Fruit fly (Drosophila melanogaster): ENCODE data around the gene ru.
A peak's percentile ranks its signal among the peaks of the same experiment; 100 is the strongest.

The ru gene

dm6 chr3L:1349942-1350923, 20.2 kb upstream of the ru start:
- TF ChIP-seq CG7045 (GFP tag; optimal IDR thresholded peaks at IDR 0.05) (peak; percentile 8), CG11617 (GFP tag; optimal IDR thresholded peaks at IDR 0.05) (peak; percentile 35), CG5204 (GFP tag; optimal IDR thresholded peaks at IDR 0.05) (no peak), toe (GFP tag; optimal IDR thresholded peaks at IDR 0.05) (peak; percentile 74), ovo (GFP tag; optimal IDR thresholded peaks at IDR 0.05) (peak; percentile 39), kay (GFP tag; ENCODE audit: borderline replicate concordance) (no peak), CG14711 (tag; optimal IDR thresholded peaks at IDR 0.05) (peak; percentile 41), bab1 (GFP tag; optimal IDR thresholded peaks at IDR 0.05) (peak; percentile 53), CG33017 (tag; optimal IDR thresholded peaks at IDR 0.05) (no peak), Crg-1 (GFP tag; optimal IDR thresholded peaks at IDR 0.05) (no peak), CG7101 (tag; optimal IDR thresholded peaks at IDR 0.05) (peak; percentile 43), cic (GFP tag; optimal IDR thresholded peaks at IDR 0.05) (no peak), tj (GFP tag; optimal IDR thresholded peaks at IDR 0.05) (peak; percentile 81), Hr96 (GFP tag; optimal IDR thresholded peaks at IDR 0.05) (no peak), CG12768 (GFP tag; optimal IDR thresholded peaks at IDR 0.05) (no peak), Clk (GFP tag; optimal IDR thresholded peaks at IDR 0.05) (peak; percentile 33), pad (GFP tag; optimal IDR thresholded peaks at IDR 0.05) (peak; percentile 77), cnc (optimal IDR thresholded peaks at IDR 0.05) (no peak), Mnt (GFP tag; optimal IDR thresholded peaks at IDR 0.05) (no peak), CG1620 (GFP tag; optimal IDR thresholded peaks at IDR 0.05) (peak; percentile 64)

dm6 chr3L:1350924-1351215, 19.6 kb upstream of the ru start, which contains the start of gene CG9166:
CG9166 (plus strand) TSS chr3L:1351116.
- no peak for TF ChIP-seq CG7045 (GFP tag; optimal IDR thresholded peaks at IDR 0.05)
- TF ChIP-seq pad (GFP tag; optimal IDR thresholded peaks at IDR 0.05): no peak
- no peak for TF ChIP-seq CG12768 (GFP tag; optimal IDR thresholded peaks at IDR 0.05)
- no peak for TF ChIP-seq kay (GFP tag; ENCODE audit: borderline replicate concordance)
- TF ChIP-seq CG11617 (GFP tag; optimal IDR thresholded peaks at IDR 0.05): no peak
- no peak for TF ChIP-seq CG14711 (tag; optimal IDR thresholded peaks at IDR 0.05)
- TF ChIP-seq CG7101 (tag; optimal IDR thresholded peaks at IDR 0.05): no peak
- TF ChIP-seq CG5204 (GFP tag; optimal IDR thresholded peaks at IDR 0.05): no peak
- TF ChIP-seq toe (GFP tag; optimal IDR thresholded peaks at IDR 0.05): no peak
- TF ChIP-seq Hr96 (GFP tag; optimal IDR thresholded peaks at IDR 0.05): no peak
- no peak for TF ChIP-seq cic (GFP tag; optimal IDR thresholded peaks at IDR 0.05)
- no peak for TF ChIP-seq tj (GFP tag; optimal IDR thresholded peaks at IDR 0.05)
- no peak for TF ChIP-seq Mnt (GFP tag; optimal IDR thresholded peaks at IDR 0.05)
- no peak for TF ChIP-seq ovo (GFP tag; optimal IDR thresholded peaks at IDR 0.05)
- no peak for TF ChIP-seq bab1 (GFP tag; optimal IDR thresholded peaks at IDR 0.05)
- no peak for TF ChIP-seq CG33017 (tag; optimal IDR thresholded peaks at IDR 0.05)
- TF ChIP-seq Clk (GFP tag; optimal IDR thresholded peaks at IDR 0.05): no peak
- TF ChIP-seq cnc (optimal IDR thresholded peaks at IDR 0.05): no peak
- TF ChIP-seq CG1620 (GFP tag; optimal IDR thresholded peaks at IDR 0.05): no peak
- no peak for TF ChIP-seq Crg-1 (GFP tag; optimal IDR thresholded peaks at IDR 0.05)

dm6 chr3L:1352065-1352464, 18.4 kb upstream of the ru start:
- TF ChIP-seq CG12768 (GFP tag; optimal IDR thresholded peaks at IDR 0.05) (no peak), bab1 (GFP tag; optimal IDR thresholded peaks at IDR 0.05) (peak; percentile 67), Hr96 (GFP tag; optimal IDR thresholded peaks at IDR 0.05) (no peak), CG7045 (GFP tag; optimal IDR thresholded peaks at IDR 0.05) (no peak), tj (GFP tag; optimal IDR thresholded peaks at IDR 0.05) (no peak), Crg-1 (GFP tag; optimal IDR thresholded peaks at IDR 0.05) (peak; percentile 27), CG7101 (tag; optimal IDR thresholded peaks at IDR 0.05) (peak; percentile 13), Clk (GFP tag; optimal IDR thresholded peaks at IDR 0.05) (no peak), CG33017 (tag; optimal IDR thresholded peaks at IDR 0.05) (no peak), pad (GFP tag; optimal IDR thresholded peaks at IDR 0.05) (no peak), Mnt (GFP tag; optimal IDR thresholded peaks at IDR 0.05) (peak; percentile 20), kay (GFP tag; ENCODE audit: borderline replicate concordance) (no peak), toe (GFP tag; optimal IDR thresholded peaks at IDR 0.05) (no peak), cnc (optimal IDR thresholded peaks at IDR 0.05) (no peak), CG1620 (GFP tag; optimal IDR thresholded peaks at IDR 0.05) (peak; percentile 48), CG5204 (GFP tag; optimal IDR thresholded peaks at IDR 0.05) (no peak), CG11617 (GFP tag; optimal IDR thresholded peaks at IDR 0.05) (peak; percentile 37), CG14711 (tag; optimal IDR thresholded peaks at IDR 0.05) (no peak), ovo (GFP tag; optimal IDR thresholded peaks at IDR 0.05) (peak; percentile 76)

dm6 chr3L:1354214-1354613, 16.2 kb upstream of the ru start:
- TF ChIP-seq CG1620 (GFP tag; optimal IDR thresholded peaks at IDR 0.05): no peak
- TF ChIP-seq Crg-1 (GFP tag; optimal IDR thresholded peaks at IDR 0.05): no peak
- no peak for TF ChIP-seq CG12768 (GFP tag; optimal IDR thresholded peaks at IDR 0.05)
- no peak for TF ChIP-seq Clk (GFP tag; optimal IDR thresholded peaks at IDR 0.05)
- TF ChIP-seq CG11617 (GFP tag; optimal IDR thresholded peaks at IDR 0.05): no peak
- no peak for TF ChIP-seq bab1 (GFP tag; optimal IDR thresholded peaks at IDR 0.05)
- no peak for TF ChIP-seq CG7101 (tag; optimal IDR thresholded peaks at IDR 0.05)
- TF ChIP-seq CG14711 (tag; optimal IDR thresholded peaks at IDR 0.05): no peak
- no peak for TF ChIP-seq Hr96 (GFP tag; optimal IDR thresholded peaks at IDR 0.05)
- no peak for TF ChIP-seq CG5204 (GFP tag; optimal IDR thresholded peaks at IDR 0.05)
- TF ChIP-seq toe (GFP tag; optimal IDR thresholded peaks at IDR 0.05): no peak
- TF ChIP-seq ovo (GFP tag; optimal IDR thresholded peaks at IDR 0.05): no peak
- no peak for TF ChIP-seq CG33017 (tag; optimal IDR thresholded peaks at IDR 0.05)

- TF ChIP-seq Crg-1 (GFP tag; optimal IDR thresholded peaks at IDR 0.05): no peak
- TF ChIP-seq CG5204 (GFP tag; optimal IDR thresholded peaks at IDR 0.05): no peak
- no peak for TF ChIP-seq kay (GFP tag; ENCODE audit: borderline replicate concordance)
- TF ChIP-seq ovo (GFP tag; optimal IDR thresholded peaks at IDR 0.05): no peak
- no peak for TF ChIP-seq tj (GFP tag; optimal IDR thresholded peaks at IDR 0.05)
- TF ChIP-seq CG12768 (GFP tag; optimal IDR thresholded peaks at IDR 0.05): no peak
- no peak for TF ChIP-seq CG1620 (GFP tag; optimal IDR thresholded peaks at IDR 0.05)
- no peak for TF ChIP-seq Clk (GFP tag; optimal IDR thresholded peaks at IDR 0.05)
- TF ChIP-seq bab1 (GFP tag; optimal IDR thresholded peaks at IDR 0.05): no peak
Measured at dm6 chr3L:1358338-1358737, 12.1 kb upstream of the ru start.

Data from whole organism, adult.